Worm (Caenorhabditis elegans): ENCODE results near the gene plc-1.

plc-1 gene

DNA sequence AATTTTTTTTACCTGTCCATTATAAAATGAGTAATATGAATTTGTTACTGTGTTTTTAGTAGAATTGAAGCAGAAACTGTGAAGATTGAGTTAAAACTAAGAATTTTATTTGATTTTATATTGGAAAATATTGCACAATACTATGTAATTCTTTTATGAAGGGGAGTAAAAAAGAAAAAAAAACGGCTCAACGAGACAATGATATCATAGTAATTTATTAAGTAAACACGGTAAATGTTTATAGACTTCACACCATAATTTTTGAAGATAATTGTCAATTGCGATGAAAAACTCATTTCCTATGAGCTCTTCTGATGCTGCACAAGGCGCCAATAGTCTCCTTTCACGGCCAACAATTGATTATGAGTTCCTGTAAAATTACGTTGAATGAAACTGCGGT lies 20.8 kb upstream of the plc-1 start, which contains the start of gene pgp-5:
Gene pgp-5, minus strand, starts transcription at position 87 of the 400 bp plus-strand sequence.
- no peak for TF ChIP-seq egrh-3 (GFP tag; IDR thresholded peaks at IDR 0.05)
- no peak for TF ChIP-seq rcor-1 (GFP tag; IDR thresholded peaks at IDR 0.05)

DNA sequence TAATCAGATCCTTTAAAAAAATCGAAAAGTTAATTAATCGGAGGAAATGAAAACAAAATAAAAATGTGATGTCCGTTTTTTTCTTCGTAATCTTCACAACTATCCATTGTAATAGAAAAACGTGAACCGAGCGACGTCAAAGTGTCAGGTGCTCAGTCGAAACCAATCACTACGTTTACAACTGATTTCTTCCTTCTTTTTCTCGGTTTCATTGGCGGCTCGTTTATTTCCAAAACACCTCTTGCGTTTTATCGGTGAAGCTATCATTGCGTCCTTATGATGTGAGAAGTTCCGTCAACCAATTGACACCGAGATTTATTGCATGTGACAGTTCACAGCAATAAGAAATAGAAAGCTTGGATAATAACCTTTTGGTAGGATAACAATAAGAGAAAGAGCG lies 14.8 kb upstream of the plc-1 start:
- no peak for TF ChIP-seq attf-5 (GFP tag; optimal IDR thresholded peaks at IDR 0.05)
- TF ChIP-seq sdz-38 (tag; optimal IDR thresholded peaks at IDR 0.05) = no peak
- TF ChIP-seq C17E4.6 (GFP tag; IDR thresholded peaks at IDR 0.05) = no peak
- TF ChIP-seq zfh-2 (GFP tag; conservative IDR thresholded peaks at IDR 0.05) = no peak
- no peak for TF ChIP-seq ceh-100 (GFP tag; IDR thresholded peaks at IDR 0.05)
- TF ChIP-seq Y67H2A.10 (GFP tag; conservative IDR thresholded peaks at IDR 0.05) = no peak
- TF ChIP-seq C06A6.2 (GFP tag; conservative IDR thresholded peaks at IDR 0.05) = no peak
- no peak for TF ChIP-seq madf-3 (GFP tag; IDR thresholded peaks at IDR 0.05)
- TF ChIP-seq F39B2.1 (GFP tag; IDR thresholded peaks at IDR 0.05) = no peak

DNA sequence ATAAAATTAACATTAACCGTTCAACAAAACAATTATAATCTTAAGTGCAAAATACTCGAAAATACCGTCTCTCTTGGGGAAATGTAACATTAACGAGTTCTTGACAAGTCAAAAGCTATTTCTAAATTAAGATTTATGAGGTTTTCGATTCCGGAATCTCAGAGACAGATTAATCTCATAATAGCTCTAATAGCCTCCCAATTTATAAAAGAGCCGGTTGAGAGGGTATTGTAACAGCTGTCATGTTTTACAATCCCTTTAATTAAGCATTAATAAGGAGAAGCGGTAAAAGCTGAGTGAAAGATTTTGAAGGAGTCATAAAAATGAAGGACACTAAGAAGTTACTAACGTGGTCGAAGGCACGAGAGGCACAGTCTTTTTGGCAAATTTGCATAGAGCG lies 13.3 kb upstream of the plc-1 start:
- no peak for TF ChIP-seq D2030.7 (GFP tag; IDR thresholded peaks at IDR 0.05)

DNA sequence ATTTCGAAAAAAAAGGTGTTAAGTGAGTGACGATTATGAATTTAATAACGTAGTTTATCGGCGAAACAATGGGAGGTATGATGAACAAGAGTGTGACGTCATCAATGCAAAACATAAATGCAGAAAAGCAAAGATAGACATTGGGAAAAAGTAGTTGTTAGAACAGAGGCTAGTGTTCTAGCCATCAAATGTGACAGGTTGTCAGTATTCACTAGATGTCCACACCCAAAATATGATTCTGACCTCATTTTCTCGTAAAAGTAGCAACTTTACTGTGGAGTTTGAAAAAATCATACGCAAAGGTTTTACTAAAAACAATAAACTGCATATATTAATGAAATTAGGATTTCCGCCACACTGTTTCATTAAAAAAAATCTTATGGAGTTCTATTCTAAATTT lies 12.8 kb upstream of the plc-1 start:
- TF ChIP-seq snpc-4 (GFP tag; optimal IDR thresholded peaks at IDR 0.05) (no peak), snpc-4 (tag; optimal IDR thresholded peaks at IDR 0.05) (no peak), T26A5.8 (tag; optimal IDR thresholded peaks at IDR 0.05) (no peak), F37B4.10 (GFP tag; IDR thresholded peaks at IDR 0.05) (no peak), ccch-3 (GFP tag; optimal IDR thresholded peaks at IDR 0.05) (no peak), ztf-18 (tag; optimal IDR thresholded peaks at IDR 0.05) (no peak), tbx-9 (tag; optimal IDR thresholded peaks at IDR 0.05; ENCODE audit: borderline replicate concordance) (no peak), rcor-1 (GFP tag; IDR thresholded peaks at IDR 0.05) (no peak), chd-7 (tag; optimal IDR thresholded peaks at IDR 0.05) (no peak), F33H1.4 (GFP tag; IDR thresholded peaks at IDR 0.05) (no peak), hlh-12 (tag; optimal IDR thresholded peaks at IDR 0.05) (no peak), cebp-1 (GFP tag; IDR thresholded peaks at IDR 0.05) (no peak), cebp-1 (tag; optimal IDR thresholded peaks at IDR 0.05) (no peak), lin-35 (GFP tag; optimal IDR thresholded peaks at IDR 0.05) (no peak), hsf-1 (GFP tag; IDR thresholded peaks at IDR 0.05) (no peak), fkh-3 (tag; optimal IDR thresholded peaks at IDR 0.05) (no peak), egl-18 (GFP tag; IDR thresholded peaks at IDR 0.05) (no peak)

DNA sequence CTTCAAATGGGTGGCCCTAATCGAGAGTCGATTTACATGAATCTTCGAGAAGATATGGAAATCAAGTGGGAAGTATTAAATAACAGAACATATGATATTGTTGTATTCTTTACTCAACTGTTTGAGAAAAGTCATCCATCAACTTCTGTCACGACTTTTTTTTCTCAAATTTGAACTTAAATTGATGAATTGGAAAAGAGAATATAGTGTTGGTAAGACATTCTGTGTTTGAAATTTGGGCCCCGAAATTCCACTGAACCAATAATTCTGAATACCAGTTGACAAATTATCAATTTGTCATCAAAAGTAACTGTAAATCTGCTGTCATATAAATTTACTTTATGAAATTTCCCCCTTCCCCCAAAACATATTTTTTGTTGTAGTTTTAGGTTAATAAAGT lies 8.4 kb upstream of the plc-1 start:
- no peak for TF ChIP-seq lag-1 (GFP tag; IDR thresholded peaks at IDR 0.05)
- no peak for TF ChIP-seq F10E7.11 (tag; optimal IDR thresholded peaks at IDR 0.05)
- no peak for TF ChIP-seq mcd-1 (GFP tag; IDR thresholded peaks at IDR 0.05)
- no peak for TF ChIP-seq ztf-18 (tag; optimal IDR thresholded peaks at IDR 0.05)
- no peak for TF ChIP-seq rec-8 (tag; optimal IDR thresholded peaks at IDR 0.05)
